Worm (Caenorhabditis elegans) whole organism, L3 larva: ENCODE data around the gene E02C12.6.

Experiments used
- ama-1 ChIP-seq: fragments of 150-350 bp; optimal IDR thresholded peaks from 2 replicates; lab custom pipeline; 2018
- ceh-82 ChIP-seq: fragments of 150-350 bp; optimal IDR thresholded peaks from 2 replicates; lab custom pipeline; 2014; ENCODE audit warnings: missing biosample characterization, missing genetic modification characterization
- daf-12 ChIP-seq: fragments of 150-350 bp; optimal IDR thresholded peaks from 2 replicates; lab custom pipeline; 2014; ENCODE audit warnings: missing biosample characterization, missing genetic modification reagents, missing genetic modification characterization
- egl-27 ChIP-seq: sonication (generic microtip); optimal IDR thresholded peaks from 4 replicates; lab custom pipeline; 2017; ENCODE audit warnings: missing biosample characterization, missing genetic modification reagents, missing genetic modification characterization
- elt-2 ChIP-seq: sonication (generic microtip); optimal IDR thresholded peaks from 2 replicates; lab custom pipeline; 2016; ENCODE audit warnings: missing genetic modification reagents, mild to moderate bottlenecking, missing genetic modification characterization, missing compliant biosample characterization
- skn-1 ChIP-seq: fragments of 150-350 bp; optimal IDR thresholded peaks from 2 replicates; lab custom pipeline; 2014; ENCODE audit warnings: missing biosample characterization, missing genetic modification characterization

DNA sequence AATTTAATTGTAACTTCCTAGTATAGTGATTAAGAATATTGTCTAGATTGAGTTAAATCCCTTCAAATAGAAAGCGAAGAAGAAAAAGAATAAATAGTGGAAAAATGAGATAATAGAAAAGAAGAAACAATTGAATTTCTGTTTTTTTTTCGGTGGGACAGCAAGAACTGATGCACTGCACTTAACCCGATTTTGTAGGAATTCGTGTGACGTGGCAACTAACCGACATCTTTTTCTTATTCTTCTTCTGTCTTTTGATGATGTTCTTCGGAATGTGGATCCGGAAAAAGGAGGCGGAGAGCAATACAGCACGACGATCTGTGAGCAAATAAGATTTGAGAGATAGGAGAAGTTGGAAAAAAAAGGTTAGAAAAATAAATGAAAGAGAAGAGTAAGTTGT, 38.0 kb upstream of the E02C12.6 start:
- TF ChIP-seq ceh-82 (tag; lab: Kevin White, UChicago), result no peak
- TF ChIP-seq ama-1, result no peak
- no peak for TF ChIP-seq daf-12
- no peak for TF ChIP-seq elt-2
- TF ChIP-seq skn-1, result no peak
- no peak for TF ChIP-seq egl-27 (tag; lab: Kevin White, UChicago)
